Worm (Caenorhabditis elegans) whole organism, mixed stage, embryonic: ENCODE measurements around the gene Y61A9LA.3.

Experiments used
- M03D4.4 ChIP-seq: sonication (generic microtip); optimal IDR thresholded peaks from 2 replicates; lab custom pipeline; 2017; ENCODE audit warnings: mild to moderate bottlenecking, missing genetic modification characterization, missing compliant biosample characterization
- bed-3 ChIP-seq: fragments of 200-800 bp; sonication (Bioruptor generic); optimal IDR thresholded peaks from 3 replicates; lab custom pipeline; 2018; ENCODE audit warnings: mild to moderate bottlenecking, missing genetic modification characterization, moderate library complexity, missing compliant biosample characterization
- blmp-1 ChIP-seq: fragments of 150-350 bp; optimal IDR thresholded peaks from 2 replicates; lab custom pipeline; 2014; ENCODE audit warnings: missing biosample characterization, missing genetic modification characterization
- ceh-43 ChIP-seq: fragments of 200-800 bp; sonication (Bioruptor generic); optimal IDR thresholded peaks from 2 replicates; lab custom pipeline; 2018; ENCODE audit warnings: mild to moderate bottlenecking, missing genetic modification characterization, moderate library complexity, missing compliant biosample characterization
- ceh-83 ChIP-seq: fragments of 200-800 bp; sonication (Bioruptor generic); optimal IDR thresholded peaks from 2 replicates; lab custom pipeline; 2018; ENCODE audit warnings: mild to moderate bottlenecking, missing genetic modification characterization, missing compliant biosample characterization
- cnd-1 ChIP-seq: fragments of 200-800 bp; sonication (Bioruptor generic); optimal IDR thresholded peaks from 2 replicates; lab custom pipeline; 2018; ENCODE audit warnings: mild to moderate bottlenecking, missing genetic modification characterization, missing compliant biosample characterization
- drap-1 ChIP-seq: fragments of 200-800 bp; sonication (Bioruptor generic); optimal IDR thresholded peaks from 3 replicates; lab custom pipeline; 2018; ENCODE audit warnings: mild to moderate bottlenecking, missing genetic modification characterization, missing compliant biosample characterization
- elt-1 ChIP-seq: sonication (generic microtip); optimal IDR thresholded peaks from 2 replicates; lab custom pipeline; 2017; ENCODE audit warnings: missing genetic modification characterization, mild to moderate bottlenecking, missing compliant biosample characterization, antibody characterized with exemption, moderate library complexity, borderline replicate concordance; ENCODE audit not compliant: insufficient read depth
- elt-3 ChIP-seq: fragments of 150-350 bp; optimal IDR thresholded peaks from 2 replicates; lab custom pipeline; 2014; ENCODE audit warnings: missing biosample characterization, missing genetic modification characterization
- flh-1 ChIP-seq: fragments of 200-800 bp; sonication (Bioruptor generic); optimal IDR thresholded peaks from 2 replicates; lab custom pipeline; 2018; ENCODE audit warnings: mild to moderate bottlenecking, missing genetic modification characterization, moderate library complexity, missing compliant biosample characterization
- ham-2 ChIP-seq: fragments of 200-800 bp; sonication (Bioruptor generic); optimal IDR thresholded peaks from 2 replicates; lab custom pipeline; 2018; ENCODE audit warnings: mild to moderate bottlenecking, missing genetic modification characterization, missing compliant biosample characterization
- hlh-1 ChIP-seq: fragments of 150-350 bp; optimal IDR thresholded peaks from 2 replicates; lab custom pipeline; 2014; ENCODE audit warnings: missing biosample characterization, missing genetic modification reagents, missing genetic modification characterization
- lin-32 ChIP-seq: fragments of 200-800 bp; sonication (Bioruptor generic); optimal IDR thresholded peaks from 2 replicates; lab custom pipeline; 2018; ENCODE audit warnings: mild to moderate bottlenecking, missing genetic modification characterization, missing compliant biosample characterization
- lsy-2 ChIP-seq: fragments of 150-350 bp; optimal IDR thresholded peaks from 2 replicates; lab custom pipeline; 2014; ENCODE audit warnings: missing biosample characterization, missing genetic modification characterization
- mab-5 ChIP-seq: fragments of 150-350 bp; optimal IDR thresholded peaks from 2 replicates; lab custom pipeline; 2014; ENCODE audit warnings: missing biosample characterization, missing genetic modification characterization
- mep-1 ChIP-seq: fragments of 150-350 bp; optimal IDR thresholded peaks from 2 replicates; lab custom pipeline; 2017; ENCODE audit warnings: missing biosample characterization, missing genetic modification reagents, missing genetic modification characterization, inconsistent platforms
- mls-2 ChIP-seq: sonication (generic microtip); optimal IDR thresholded peaks from 2 replicates; lab custom pipeline; 2016; ENCODE audit warnings: mild to moderate bottlenecking, missing genetic modification characterization, moderate library complexity, missing compliant biosample characterization
- nhr-2 ChIP-seq: fragments of 150-350 bp; optimal IDR thresholded peaks from 2 replicates; lab custom pipeline; 2014; ENCODE audit warnings: missing biosample characterization, missing genetic modification characterization
- nhr-237 ChIP-seq: fragments of 150-350 bp; optimal IDR thresholded peaks from 2 replicates; lab custom pipeline; 2014; ENCODE audit warnings: missing biosample characterization, missing genetic modification characterization
- nhr-28 ChIP-seq: fragments of 150-350 bp; optimal IDR thresholded peaks from 2 replicates; lab custom pipeline; 2014; ENCODE audit warnings: missing biosample characterization, missing genetic modification characterization
- nhr-76 ChIP-seq: sonication (generic microtip); optimal IDR thresholded peaks from 2 replicates; lab custom pipeline; 2017; ENCODE audit warnings: missing biosample characterization, missing genetic modification characterization
- pha-4 ChIP-seq: fragments of 150-350 bp; optimal IDR thresholded peaks from 2 replicates; lab custom pipeline; 2018; ENCODE audit warnings: missing biosample characterization, missing genetic modification reagents, missing genetic modification characterization
- sem-2 ChIP-seq: fragments of 200-800 bp; sonication (Bioruptor generic); optimal IDR thresholded peaks from 2 replicates; lab custom pipeline; 2018; ENCODE audit warnings: mild to moderate bottlenecking, missing genetic modification characterization, missing compliant biosample characterization
- snpc-4 ChIP-seq: fragments of 150-350 bp; optimal IDR thresholded peaks from 2 replicates; lab custom pipeline; 2014; ENCODE audit warnings: missing biosample characterization, missing genetic modification characterization
- sptf-1 ChIP-seq: sonication (generic microtip); optimal IDR thresholded peaks from 2 replicates; lab custom pipeline; 2017; ENCODE audit warnings: mild to moderate bottlenecking, missing genetic modification characterization, moderate library complexity, missing compliant biosample characterization
- tbx-8 ChIP-seq: fragments of 200-800 bp; sonication (Bioruptor generic); optimal IDR thresholded peaks from 2 replicates; lab custom pipeline; 2018; ENCODE audit warnings: mild to moderate bottlenecking, missing genetic modification characterization, moderate library complexity, missing compliant biosample characterization
- unc-120 ChIP-seq: sonication (generic microtip); optimal IDR thresholded peaks from 2 replicates; lab custom pipeline; 2017; ENCODE audit warnings: missing genetic modification characterization, missing compliant biosample characterization; ENCODE audit not compliant: poor library complexity, severe bottlenecking
- unc-39 ChIP-seq: fragments of 150-350 bp; optimal IDR thresholded peaks from 2 replicates; lab custom pipeline; 2014; ENCODE audit warnings: missing biosample characterization, missing genetic modification characterization
- unc-62 ChIP-seq: fragments of 150-350 bp; optimal IDR thresholded peaks from 2 replicates; lab custom pipeline; 2014; ENCODE audit warnings: missing biosample characterization, missing genetic modification reagents, missing genetic modification characterization
- zip-8 ChIP-seq: fragments of 150-350 bp; optimal IDR thresholded peaks from 2 replicates; lab custom pipeline; 2014; ENCODE audit warnings: missing biosample characterization, missing genetic modification characterization
- ztf-11 ChIP-seq: fragments of 150-350 bp; optimal IDR thresholded peaks from 2 replicates; lab custom pipeline; 2014; ENCODE audit warnings: missing biosample characterization, missing genetic modification characterization

The Y61A9LA.3 gene

ce11 chrV:4539855-4540254 lies 31.1 kb upstream of the Y61A9LA.3 start:
- no peak for TF ChIP-seq flh-1 (GFP tag; lab: Kevin White, UChicago)
- no peak for TF ChIP-seq unc-120 (tag; lab: Kevin White, UChicago)
- no peak for TF ChIP-seq sem-2 (GFP tag; lab: Kevin White, UChicago)
- no peak for TF ChIP-seq tbx-8
- TF ChIP-seq nhr-2: no peak
- no peak for TF ChIP-seq nhr-237 (tag; lab: Kevin White, UChicago)
- TF ChIP-seq M03D4.4: no peak
- no peak for TF ChIP-seq ceh-83 (GFP tag; lab: Kevin White, UChicago)
- no peak for TF ChIP-seq drap-1 (GFP tag; lab: Kevin White, UChicago)

- TF ChIP-seq elt-1: no peak
- TF ChIP-seq hlh-1 (tag; lab: Kevin White, UChicago): no peak
- TF ChIP-seq sptf-1: no peak
- no peak for TF ChIP-seq cnd-1 (tag; lab: Kevin White, UChicago)
- TF ChIP-seq blmp-1 (tag; lab: Kevin White, UChicago): no peak
- no peak for TF ChIP-seq flh-1 (GFP tag; lab: Kevin White, UChicago)
- no peak for TF ChIP-seq bed-3
- no peak for TF ChIP-seq M03D4.4
- no peak for TF ChIP-seq unc-39
- no peak for TF ChIP-seq lsy-2
- no peak for TF ChIP-seq unc-120 (tag; lab: Kevin White, UChicago)
- TF ChIP-seq, all 35 proteins: peak for 0
These were observed 24.1 kb upstream of the Y61A9LA.3 start for ce11 chrV:4546854-4547253.

DNA sequence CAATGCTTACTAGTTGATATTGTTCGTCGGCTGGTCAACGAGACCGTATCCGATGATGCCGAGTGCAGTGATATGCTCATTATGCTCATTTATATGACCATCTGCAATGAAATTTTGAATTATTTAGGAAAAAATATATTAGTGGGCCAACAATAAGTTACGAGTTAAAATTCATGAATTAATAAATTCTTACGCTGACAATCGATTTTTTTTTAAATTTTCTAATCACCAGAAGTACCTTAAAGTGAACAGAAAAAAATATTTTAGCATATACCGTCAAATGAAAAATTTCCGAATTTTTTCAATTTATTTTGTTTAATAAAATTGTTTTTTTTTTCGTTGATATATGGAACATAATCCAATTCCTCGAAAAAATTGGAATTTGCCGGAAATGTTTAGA lies 21.7 kb upstream of the Y61A9LA.3 start, which contains the start of gene sos-1:
sos-1 (minus strand) TSS at position 101 of the 400 bp plus-strand sequence.
- no peak for TF ChIP-seq lsy-2
- TF ChIP-seq hlh-1 (tag; lab: Kevin White, UChicago): no peak
- TF ChIP-seq ztf-11 (tag; lab: Kevin White, UChicago): no peak
- TF ChIP-seq M03D4.4: no peak
- TF ChIP-seq sptf-1: no peak
- no peak for TF ChIP-seq nhr-237 (tag; lab: Kevin White, UChicago)
- TF ChIP-seq tbx-8: no peak
- TF ChIP-seq sem-2 (GFP tag; lab: Kevin White, UChicago): no peak
- no peak for TF ChIP-seq mep-1 (tag; lab: Kevin White, UChicago)
- no peak for TF ChIP-seq unc-62
- TF ChIP-seq mab-5 (tag; lab: Kevin White, UChicago): no peak
- TF ChIP-seq nhr-76: no peak
- no peak for TF ChIP-seq snpc-4 (tag; lab: Kevin White, UChicago)
- TF ChIP-seq ceh-43 (GFP tag; lab: Kevin White, UChicago): no peak
- no peak for TF ChIP-seq unc-120 (tag; lab: Kevin White, UChicago)
- TF ChIP-seq mls-2: no peak
- no peak for TF ChIP-seq zip-8 (tag; lab: Kevin White, UChicago)
- TF ChIP-seq nhr-2: no peak
- TF ChIP-seq lin-32 (GFP tag; lab: Kevin White, UChicago): no peak

- TF ChIP-seq pha-4 (tag; lab: Kevin White, UChicago): peak; percentile 16
- peak; percentile 52 for TF ChIP-seq unc-120 (tag; lab: Kevin White, UChicago)
- TF ChIP-seq elt-3 (tag; lab: Kevin White, UChicago): peak; percentile 28
- TF ChIP-seq ham-2 (GFP tag; lab: Kevin White, UChicago): peak; percentile 87
- no peak for TF ChIP-seq cnd-1 (tag; lab: Kevin White, UChicago)
- TF ChIP-seq unc-62: peak; percentile 47
- no peak for TF ChIP-seq mab-5 (tag; lab: Kevin White, UChicago)
- TF ChIP-seq mls-2: no peak
- TF ChIP-seq hlh-1 (tag; lab: Kevin White, UChicago): peak; percentile 43
- TF ChIP-seq elt-1: peak; percentile 1
- TF ChIP-seq nhr-76: no peak
- peak; percentile 67 for TF ChIP-seq nhr-2
- TF ChIP-seq flh-1 (GFP tag; lab: Kevin White, UChicago): no peak
- TF ChIP-seq unc-39: no peak
These were observed 20.5 kb upstream of the Y61A9LA.3 start for ce11 chrV:4550459-4550858.

- TF ChIP-seq M03D4.4: no peak
- TF ChIP-seq nhr-2: peak; percentile 56
- TF ChIP-seq nhr-28 (tag; lab: Kevin White, UChicago): no peak
- no peak for TF ChIP-seq sptf-1
- TF ChIP-seq cnd-1 (tag; lab: Kevin White, UChicago): no peak
- TF ChIP-seq drap-1 (GFP tag; lab: Kevin White, UChicago): no peak
- TF ChIP-seq mls-2: no peak
These were observed 19.0 kb upstream of the Y61A9LA.3 start for ce11 chrV:4551911-4552310.
